Fruit fly (Drosophila melanogaster) whole organism, wandering third instar larva: Measurements from ENCODE around the gene CG11109.

Source experiments
- Abd-B ChIP-seq: fragments of >200 bp; optimal IDR thresholded peaks from 2 replicates; lab custom pipeline; 2017; ENCODE audit warnings: missing biosample characterization, missing genetic modification characterization
- GATAd ChIP-seq: sonication (Bioruptor generic); optimal IDR thresholded peaks from 2 replicates; lab custom pipeline; 2016; ENCODE audit warnings: missing biosample characterization, missing genetic modification characterization
- HLH106 ChIP-seq: fragments of 200-800 bp; optimal IDR thresholded peaks from 3 replicates; lab custom pipeline; 2019; ENCODE audit warnings: missing biosample characterization, mild to moderate bottlenecking, missing genetic modification characterization, moderate library complexity
- N ChIP-seq: fragments of >200 bp; optimal IDR thresholded peaks from 2 replicates; lab custom pipeline; 2018; ENCODE audit warnings: missing biosample characterization, missing external identifiers, missing genetic modification characterization
- h ChIP-seq: fragments of 200-800 bp; sonication (Bioruptor generic); optimal IDR thresholded peaks from 3 replicates; lab custom pipeline; 2016; ENCODE audit warnings: missing biosample characterization, mild to moderate bottlenecking, missing genetic modification characterization
- psq ChIP-seq: fragments of 200-800 bp; sonication (Bioruptor generic); optimal IDR thresholded peaks from 3 replicates; lab custom pipeline; 2017; ENCODE audit warnings: missing biosample characterization, mild to moderate bottlenecking, missing genetic modification characterization, moderate library complexity

dm6 chr3L:22883649-22884048 lies 11.6 kb downstream of the CG11109 start:
- TF ChIP-seq h: no peak
- TF ChIP-seq N (GFP tag; lab: Kevin White, UChicago): no peak
- TF ChIP-seq Abd-B (GFP tag; lab: Kevin White, UChicago): no peak
- no peak for TF ChIP-seq psq
- no peak for TF ChIP-seq GATAd
- TF ChIP-seq HLH106: no peak
